Worm (Caenorhabditis elegans) whole organism, L4 larva: ENCODE data around the gene C44C10.3.

ENCODE experiments used
- D1046.2 ChIP-seq: fragments of 200-800 bp; sonication (Bioruptor generic); IDR thresholded peaks from 2 replicates; pipeline ENCODE4 v1.3.6; 2022; ENCODE audit warnings: missing genetic modification characterization, missing compliant biosample characterization
- F37D6.2 ChIP-seq: sonication (generic microtip); optimal IDR thresholded peaks from 2 replicates; lab custom pipeline; 2016; ENCODE audit warnings: mild to moderate bottlenecking, missing genetic modification characterization, missing compliant biosample characterization
- F44E2.7 ChIP-seq: fragments of 200-800 bp; sonication (Bioruptor generic); IDR thresholded peaks from 2 replicates; pipeline ENCODE4 v2.1.2; 2022; ENCODE audit warnings: missing genetic modification characterization, missing compliant biosample characterization
- R02D3.7 ChIP-seq: fragments of 150-350 bp; sonication (generic microtip); optimal IDR thresholded peaks from 3 replicates; lab custom pipeline; 2014; ENCODE audit warnings: missing biosample characterization, missing genetic modification characterization
- T20F7.1 ChIP-seq: fragments of 200-800 bp; sonication (Bioruptor generic); optimal IDR thresholded peaks from 2 replicates; lab custom pipeline; 2018; ENCODE audit warnings: mild to moderate bottlenecking, missing genetic modification characterization, missing compliant biosample characterization
- Y48G9A.11 ChIP-seq: fragments of 200-800 bp; sonication (Bioruptor generic); IDR thresholded peaks from 2 replicates; pipeline ENCODE4 v1.3.6; 2022; ENCODE audit warnings: missing genetic modification reagents, missing genetic modification characterization, missing compliant biosample characterization
- Y5F2A.4 ChIP-seq: fragments of 200-800 bp; sonication (Bioruptor generic); optimal IDR thresholded peaks from 2 replicates; lab custom pipeline; 2018; ENCODE audit warnings: mild to moderate bottlenecking, missing genetic modification characterization, missing compliant biosample characterization
- ZK546.5 ChIP-seq, 2 experiments: sonication (generic microtip); optimal IDR thresholded peaks; 2 replicates each; lab custom pipeline; 2017; ENCODE audit warnings: missing biosample characterization in 2 of 2, missing genetic modification characterization in 2 of 2
- aha-1 ChIP-seq: fragments of 150-350 bp; peaks from one replicate; lab custom pipeline; 2014; ENCODE audit warnings: missing biosample characterization, missing genetic modification characterization
- aly-2 ChIP-seq: sonication (generic microtip); optimal IDR thresholded peaks from 2 replicates; lab custom pipeline; 2018; ENCODE audit warnings: missing biosample characterization, missing genetic modification characterization
- ceh-28 ChIP-seq: fragments of 150-350 bp; optimal IDR thresholded peaks from 2 replicates; lab custom pipeline; 2014; ENCODE audit warnings: missing biosample characterization, missing genetic modification reagents, missing genetic modification characterization
- ceh-44 ChIP-seq: fragments of 200-800 bp; sonication (Bioruptor generic); IDR thresholded peaks from 2 replicates; pipeline ENCODE4 v1.3.6; 2022; ENCODE audit warnings: missing genetic modification reagents, missing genetic modification characterization, missing compliant biosample characterization
- ceh-82 ChIP-seq: sonication (generic microtip); optimal IDR thresholded peaks from 2 replicates; lab custom pipeline; 2017; ENCODE audit warnings: missing biosample characterization, missing genetic modification characterization
- ctbp-1 ChIP-seq: fragments of 200-800 bp; sonication (Bioruptor generic); IDR thresholded peaks from 2 replicates; pipeline ENCODE4 v1.3.6; 2022; ENCODE audit warnings: missing genetic modification reagents, missing genetic modification characterization, missing compliant biosample characterization
- daf-16 ChIP-seq, 3 experiments: sonication (generic microtip); optimal IDR thresholded peaks; 2 replicates each; lab custom pipeline; 2016 to 2017; ENCODE audit warnings: missing genetic modification characterization in 3 of 3, missing genetic modification reagents in 3 of 3, mild to moderate bottlenecking in 2 of 3, missing compliant biosample characterization in 2 of 3, missing biosample characterization in 1 of 3, moderate library complexity in 1 of 3
- dmd-6 ChIP-seq: fragments of 200-800 bp; sonication (Bioruptor generic); IDR thresholded peaks from 2 replicates; pipeline ENCODE4 v1.3.6; 2022; ENCODE audit warnings: missing genetic modification reagents, missing genetic modification characterization, missing compliant biosample characterization
- dmd-9 ChIP-seq: fragments of 200-800 bp; sonication (Bioruptor generic); IDR thresholded peaks from 2 replicates; pipeline ENCODE4 v1.3.6; 2022; ENCODE audit warnings: missing genetic modification reagents, missing genetic modification characterization, missing compliant biosample characterization
- dpl-1 ChIP-seq: fragments of 150-350 bp; optimal IDR thresholded peaks from 2 replicates; lab custom pipeline; 2014; ENCODE audit warnings: missing biosample characterization, missing genetic modification reagents, missing genetic modification characterization
- dve-1 ChIP-seq: sonication (generic microtip); optimal IDR thresholded peaks from 2 replicates; lab custom pipeline; 2017; ENCODE audit warnings: antibody characterized with exemption, mild to moderate bottlenecking, missing genetic modification characterization, missing compliant biosample characterization; ENCODE audit not compliant: insufficient read depth
- egl-43 ChIP-seq: fragments of 200-800 bp; sonication (Bioruptor generic); IDR thresholded peaks from 2 replicates; pipeline ENCODE4 v1.3.6; 2022; ENCODE audit warnings: missing genetic modification reagents, missing genetic modification characterization, missing compliant biosample characterization
- gei-8 ChIP-seq: fragments of 200-800 bp; sonication (Bioruptor generic); optimal IDR thresholded peaks from 2 replicates; lab custom pipeline; 2018; ENCODE audit warnings: mild to moderate bottlenecking, missing genetic modification characterization, missing compliant biosample characterization
- hlh-11 ChIP-seq: fragments of 200-800 bp; sonication (Bioruptor generic); optimal IDR thresholded peaks from 2 replicates; lab custom pipeline; 2018; ENCODE audit warnings: mild to moderate bottlenecking, missing genetic modification characterization, missing compliant biosample characterization
- hlh-30 ChIP-seq: sonication (generic microtip); optimal IDR thresholded peaks from 2 replicates; lab custom pipeline; 2017; ENCODE audit warnings: antibody characterized with exemption, mild to moderate bottlenecking, missing genetic modification characterization, missing compliant biosample characterization; ENCODE audit not compliant: insufficient read depth
- hmg-1.1 ChIP-seq: fragments of 200-800 bp; sonication (Bioruptor generic); IDR thresholded peaks from 2 replicates; pipeline ENCODE4 v1.3.6; 2022; ENCODE audit warnings: missing genetic modification reagents, missing genetic modification characterization, missing compliant biosample characterization
- lin-1 ChIP-seq: fragments of 200-800 bp; sonication (Bioruptor generic); IDR thresholded peaks from 2 replicates; pipeline ENCODE4 v1.3.6; 2022; ENCODE audit warnings: missing genetic modification reagents, missing genetic modification characterization, missing compliant biosample characterization
- lin-39 ChIP-seq: fragments of 150-350 bp; optimal IDR thresholded peaks from 2 replicates; lab custom pipeline; 2014; ENCODE audit warnings: missing biosample characterization, missing genetic modification reagents, missing genetic modification characterization
- lsy-2 ChIP-seq, 2 experiments: fragments of 150-350 bp in 1 of 2; sonication (generic microtip) in 1 of 2; optimal IDR thresholded peaks; 2 replicates each; lab custom pipeline; 2014 to 2017; ENCODE audit warnings: missing biosample characterization in 2 of 2, missing genetic modification characterization in 2 of 2
- mep-1 ChIP-seq: fragments of 150-350 bp; sonication (generic microtip); optimal IDR thresholded peaks from 3 replicates; lab custom pipeline; 2014; ENCODE audit warnings: missing biosample characterization, missing genetic modification characterization
- nhr-11 ChIP-seq: fragments of 150-350 bp; optimal IDR thresholded peaks from 2 replicates; lab custom pipeline; 2014; ENCODE audit warnings: missing biosample characterization, missing genetic modification characterization
- nhr-237 ChIP-seq: sonication (generic microtip); optimal IDR thresholded peaks from 2 replicates; lab custom pipeline; 2017; ENCODE audit warnings: missing biosample characterization, missing genetic modification characterization
- nhr-28 ChIP-seq: fragments of 150-350 bp; optimal IDR thresholded peaks from 2 replicates; lab custom pipeline; 2014; ENCODE audit warnings: missing biosample characterization, missing genetic modification characterization
- nhr-42 ChIP-seq: fragments of 200-800 bp; sonication (Bioruptor generic); IDR thresholded peaks from 2 replicates; pipeline ENCODE4 v1.3.6; 2022; ENCODE audit warnings: missing genetic modification characterization, missing compliant biosample characterization
- nhr-6 ChIP-seq: fragments of 150-350 bp; optimal IDR thresholded peaks from 2 replicates; lab custom pipeline; 2014; ENCODE audit warnings: missing biosample characterization, missing genetic modification characterization
- php-3 ChIP-seq: fragments of 200-800 bp; sonication (Bioruptor generic); IDR thresholded peaks from 2 replicates; pipeline ENCODE4 v1.3.6; 2022; ENCODE audit warnings: missing genetic modification reagents, missing genetic modification characterization, missing compliant biosample characterization
- pqm-1 ChIP-seq: sonication (generic microtip); optimal IDR thresholded peaks from 2 replicates; lab custom pipeline; 2017; ENCODE audit warnings: missing biosample characterization, missing genetic modification characterization
- rbr-2 ChIP-seq: sonication (generic microtip); optimal IDR thresholded peaks from 2 replicates; lab custom pipeline; 2016; ENCODE audit warnings: missing genotype, missing genetic modification characterization, missing compliant biosample characterization
- saeg-2 ChIP-seq: fragments of 200-800 bp; sonication (Bioruptor generic); IDR thresholded peaks from 2 replicates; pipeline ENCODE4 v1.3.6; 2022; ENCODE audit warnings: missing genetic modification reagents, missing genetic modification characterization, missing compliant biosample characterization
- set-16 ChIP-seq: fragments of 200-800 bp; sonication (Bioruptor generic); IDR thresholded peaks from 2 replicates; pipeline ENCODE4 v1.3.6; 2022; ENCODE audit warnings: missing genetic modification reagents, missing genetic modification characterization, missing compliant biosample characterization
- snpc-1.2 ChIP-seq: fragments of 200-800 bp; sonication (Bioruptor generic); IDR thresholded peaks from 2 replicates; pipeline ENCODE4 v1.3.6; 2022; ENCODE audit warnings: missing genetic modification reagents, missing genetic modification characterization, missing compliant biosample characterization
- snpc-4 ChIP-seq: fragments of 150-350 bp; optimal IDR thresholded peaks from 2 replicates; lab custom pipeline; 2014; ENCODE audit warnings: missing biosample characterization, missing genetic modification characterization
- spr-3 ChIP-seq: fragments of 200-800 bp; sonication (Bioruptor generic); optimal IDR thresholded peaks from 2 replicates; lab custom pipeline; 2018; ENCODE audit warnings: mild to moderate bottlenecking, missing genetic modification characterization, missing compliant biosample characterization
- tra-1 ChIP-seq: fragments of 200-800 bp; sonication (Bioruptor generic); IDR thresholded peaks from 2 replicates; pipeline ENCODE4 v1.3.6; 2022; ENCODE audit warnings: missing genetic modification reagents, missing genetic modification characterization, missing compliant biosample characterization
- unc-130 ChIP-seq: sonication (generic microtip); optimal IDR thresholded peaks from 2 replicates; lab custom pipeline; 2016; ENCODE audit warnings: missing genetic modification reagents, missing genetic modification characterization, missing compliant biosample characterization
- unc-62 ChIP-seq, 3 experiments: fragments of 150-350 bp in 1 of 3; sonication (generic microtip); optimal IDR thresholded peaks in 2 of 3; peaks in 1 of 3; 1 replicate in 1 of 3; 2 replicates in 2 of 3; lab custom pipeline; 2014 to 2017; ENCODE audit warnings: missing biosample characterization in 3 of 3, missing genetic modification characterization in 3 of 3, missing genetic modification reagents in 3 of 3, missing genotype in 1 of 3
- zag-1 ChIP-seq: fragments of 150-350 bp; optimal IDR thresholded peaks from 2 replicates; lab custom pipeline; 2014; ENCODE audit warnings: missing biosample characterization, missing genetic modification characterization
- ztf-11 ChIP-seq: fragments of 150-350 bp; optimal IDR thresholded peaks from 2 replicates; lab custom pipeline; 2014; ENCODE audit warnings: missing biosample characterization, missing genetic modification characterization

The C44C10.3 gene

DNA sequence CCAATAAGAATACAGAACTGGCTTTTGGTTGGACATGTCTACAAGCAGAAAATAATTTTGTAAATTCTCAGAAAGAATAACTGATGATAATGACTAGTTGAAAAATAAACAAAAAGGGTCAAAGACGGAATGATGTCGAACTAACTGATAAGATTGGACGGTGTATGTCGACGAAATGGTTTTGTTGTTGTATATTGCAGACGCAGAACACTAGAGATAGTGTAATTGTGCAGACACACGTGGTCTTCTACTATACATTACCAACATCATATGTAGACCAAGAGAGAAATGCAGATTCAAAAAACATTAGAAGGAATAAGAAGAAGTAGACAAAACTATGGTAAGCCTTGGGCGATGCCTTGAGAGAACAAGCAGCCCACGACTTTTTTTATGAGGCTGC, 25.4 kb downstream of the C44C10.3 start, which contains the start of the genes gst-42 and D1053.2 (continued):
- peak; percentile 95 for TF ChIP-seq dmd-6 (GFP tag; lab: Robert Waterston, UW)
- no peak for TF ChIP-seq nhr-42 (GFP tag; lab: Robert Waterston, UW)
- TF ChIP-seq aly-2 (tag; lab: Kevin White, UChicago): no peak
- TF ChIP-seq aha-1 (tag; lab: Kevin White, UChicago): no peak
- TF ChIP-seq T20F7.1: peak; percentile 26
- TF ChIP-seq snpc-4 (tag; lab: Kevin White, UChicago): no peak
- no peak for TF ChIP-seq gei-8 (GFP tag; lab: Kevin White, UChicago)
- no peak for TF ChIP-seq hmg-1.1 (GFP tag; lab: Robert Waterston, UW)
- no peak for TF ChIP-seq nhr-11 (tag; lab: Kevin White, UChicago)
- peak; percentile 63; the same call in 1 of the 2 replicates for TF ChIP-seq tra-1 (GFP tag; lab: Robert Waterston, UW)
- TF ChIP-seq nhr-6 (tag; lab: Kevin White, UChicago): peak; percentile 56
- TF ChIP-seq egl-43 (GFP tag; lab: Robert Waterston, UW): no peak
- TF ChIP-seq Y48G9A.11: no peak
- TF ChIP-seq F37D6.2 (tag; lab: Kevin White, UChicago): no peak
- TF ChIP-seq mep-1 (tag; lab: Kevin White, UChicago): peak; percentile 54
- TF ChIP-seq hlh-11 (tag; lab: Kevin White, UChicago): peak; percentile 93
- no peak for TF ChIP-seq ZK546.5 (tag; optimal IDR thresholded peaks at IDR 0.05; lab: Kevin White, UChicago)
- no peak for TF ChIP-seq ceh-82 (tag; lab: Kevin White, UChicago)
- no peak for TF ChIP-seq D1046.2 (GFP tag; lab: Robert Waterston, UW)
- TF ChIP-seq lsy-2 (tag; optimal IDR thresholded peaks at IDR 0.05; lab: Kevin White, UChicago): peak in 1 of 2 experiments; percentile 42
- no peak for TF ChIP-seq set-16
- TF ChIP-seq ztf-11 (tag; lab: Kevin White, UChicago): no peak
- no peak for TF ChIP-seq rbr-2 (tag; lab: Kevin White, UChicago)
- peak; percentile 53; the same call in 1 of the 2 replicates for TF ChIP-seq lin-1 (GFP tag; lab: Robert Waterston, UW)
- TF ChIP-seq ctbp-1 (GFP tag; lab: Robert Waterston, UW): no peak
- no peak for TF ChIP-seq F44E2.7 (GFP tag; lab: Robert Waterston, UW)
- TF ChIP-seq dve-1 (tag; lab: Kevin White, UChicago): peak; percentile 94
- TF ChIP-seq nhr-237: no peak
- no peak for TF ChIP-seq dmd-9 (GFP tag; lab: Robert Waterston, UW)
- no peak for TF ChIP-seq Y5F2A.4 (GFP tag; lab: Kevin White, UChicago)
- TF ChIP-seq dpl-1 (GFP tag; lab: Kevin White, UChicago): no peak
- no peak for TF ChIP-seq lin-39 (tag; lab: Kevin White, UChicago)
- peak; percentile 86 for TF ChIP-seq hlh-30 (tag; lab: Kevin White, UChicago)

DNA sequence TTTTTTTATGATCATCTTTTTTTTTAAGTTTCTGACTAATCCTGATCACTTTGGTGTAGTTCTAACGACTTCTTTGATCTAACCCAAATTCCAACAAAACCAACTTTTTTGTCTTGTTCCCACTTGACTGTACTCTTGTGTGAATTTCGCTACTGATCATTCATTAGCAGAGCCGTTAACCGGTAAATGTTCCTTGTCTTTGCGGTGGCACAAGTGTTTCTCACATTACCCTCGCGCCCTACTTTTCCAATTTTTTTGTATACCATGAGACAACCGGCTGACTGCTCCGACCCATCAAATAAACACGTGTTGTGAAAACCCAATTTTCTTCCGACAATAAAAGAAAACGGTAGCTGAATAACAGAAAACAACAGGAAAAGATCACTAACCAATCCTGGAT, 30.4 kb downstream of the C44C10.3 start:
- no peak for TF ChIP-seq F44E2.7 (GFP tag; lab: Robert Waterston, UW)
- TF ChIP-seq hlh-30 (tag; lab: Kevin White, UChicago): peak; percentile 28
- peak in 1 of 2 experiments; percentile 93 for TF ChIP-seq unc-62 (GFP tag; optimal IDR thresholded peaks at IDR 0.05 in 1 of 2; lab: Kevin White, UChicago)
- TF ChIP-seq unc-62 (tag; optimal IDR thresholded peaks at IDR 0.05; lab: Kevin White, UChicago): no peak

ce11 chrX:11734110-11734509, 31.8 kb downstream of the C44C10.3 start:
- no peak for TF ChIP-seq T20F7.1
- TF ChIP-seq daf-16 (GFP tag; optimal IDR thresholded peaks at IDR 0.05; lab: Kevin White, UChicago): no peak
- TF ChIP-seq daf-16 (tag; optimal IDR thresholded peaks at IDR 0.05; lab: Kevin White, UChicago): peak; percentile 49
- TF ChIP-seq zag-1 (tag; lab: Kevin White, UChicago): no peak
- no peak for TF ChIP-seq unc-130
- no peak for TF ChIP-seq ceh-44 (GFP tag; lab: Robert Waterston, UW)
- no peak for TF ChIP-seq snpc-1.2 (GFP tag; lab: Robert Waterston, UW)
- TF ChIP-seq dmd-9 (GFP tag; lab: Robert Waterston, UW): no peak
- TF ChIP-seq nhr-11 (tag; lab: Kevin White, UChicago): no peak
- TF ChIP-seq ceh-28 (tag; lab: Kevin White, UChicago): no peak
- TF ChIP-seq nhr-28 (tag; lab: Kevin White, UChicago): peak; percentile 40
- peak; percentile 29 for TF ChIP-seq pqm-1
- TF ChIP-seq R02D3.7 (tag; lab: Kevin White, UChicago): no peak
- no peak for TF ChIP-seq spr-3 (GFP tag; lab: Kevin White, UChicago)
- no peak for TF ChIP-seq dpl-1 (GFP tag; lab: Kevin White, UChicago)
- no peak for TF ChIP-seq saeg-2 (GFP tag; lab: Robert Waterston, UW)
- TF ChIP-seq ztf-11 (tag; lab: Kevin White, UChicago): no peak
- no peak for TF ChIP-seq php-3
